Worm (Caenorhabditis elegans): ENCODE data around the gene Y116A8B.1.

DNA sequence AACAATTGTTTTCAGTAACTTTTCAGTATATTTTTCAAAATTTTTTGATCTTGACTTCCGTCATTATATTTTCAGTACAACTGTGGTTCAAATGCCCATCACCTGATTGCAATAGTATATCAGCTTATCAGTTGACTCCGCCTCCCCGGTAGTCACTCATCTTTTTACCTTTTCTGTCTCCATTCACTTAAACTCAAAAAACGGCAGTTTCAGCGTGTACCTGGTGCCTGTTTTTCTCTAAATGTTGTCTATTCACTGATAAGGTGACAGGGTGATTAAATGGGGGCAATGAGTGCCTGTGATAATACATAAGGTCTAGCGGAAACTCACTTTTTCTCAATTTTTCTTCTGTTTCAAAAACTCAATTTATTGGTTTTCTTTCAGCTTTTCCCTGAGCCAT lies 29.1 kb downstream of the Y116A8B.1 start, which contains the start of gene ZK550.2:
- TF ChIP-seq hmbx-1 (tag; optimal IDR thresholded peaks at IDR 0.05) = no peak
- no peak for TF ChIP-seq tra-4 (tag; optimal IDR thresholded peaks at IDR 0.05)
- no peak for TF ChIP-seq hmg-4 (GFP tag; optimal IDR thresholded peaks at IDR 0.05)
- no peak for TF ChIP-seq ama-1 (optimal IDR thresholded peaks at IDR 0.05)
- no peak for TF ChIP-seq ets-7 (tag; optimal IDR thresholded peaks at IDR 0.05)

Measured in whole organism, early embryonic.